Worm (Caenorhabditis elegans): Measurements from ENCODE around the gene F08F8.10.

The F08F8.10 gene

ce11 chrIII:7357356-7357755, at the start of gene F08F8.10:
F08F8.10 (minus strand) TSS chrIII:7357393.
- TF ChIP-seq flt-1 (GFP tag; IDR thresholded peaks at IDR 0.05) (no peak), B0310.2 (tag; optimal IDR thresholded peaks at IDR 0.05) (no peak), tbx-11 (GFP tag; IDR thresholded peaks at IDR 0.05) (no peak), pes-1 (GFP tag; IDR thresholded peaks at IDR 0.05) (no peak), ama-1 (optimal IDR thresholded peaks at IDR 0.05) (no peak), aly-1 (tag; optimal IDR thresholded peaks at IDR 0.05) (no peak), hmg-4 (GFP tag; optimal IDR thresholded peaks at IDR 0.05) (no peak), scrt-1 (GFP tag; IDR thresholded peaks at IDR 0.05) (no peak), ceh-36 (tag; optimal IDR thresholded peaks at IDR 0.05) (no peak), hmbx-1 (tag; optimal IDR thresholded peaks at IDR 0.05) (no peak), sea-1 (GFP tag; conservative IDR thresholded peaks at IDR 0.05) (no peak), tbx-37 (GFP tag; conservative IDR thresholded peaks at IDR 0.05) (no peak), ets-7 (tag; optimal IDR thresholded peaks at IDR 0.05) (no peak), tra-4 (tag; optimal IDR thresholded peaks at IDR 0.05) (no peak), F13C5.2 (tag; optimal IDR thresholded peaks at IDR 0.05) (no peak)

- TF ChIP-seq hmg-4 (GFP tag; optimal IDR thresholded peaks at IDR 0.05) (no peak), ceh-13 (GFP tag; optimal IDR thresholded peaks at IDR 0.05) (no peak), hnd-1 (tag; optimal IDR thresholded peaks at IDR 0.05) (no peak), F13C5.2 (tag; optimal IDR thresholded peaks at IDR 0.05) (no peak), ets-7 (tag; optimal IDR thresholded peaks at IDR 0.05) (no peak), scrt-1 (GFP tag; IDR thresholded peaks at IDR 0.05) (no peak), tbx-37 (GFP tag; conservative IDR thresholded peaks at IDR 0.05) (no peak), ceh-36 (tag; optimal IDR thresholded peaks at IDR 0.05) (no peak), tra-4 (tag; optimal IDR thresholded peaks at IDR 0.05) (no peak), B0310.2 (tag; optimal IDR thresholded peaks at IDR 0.05) (no peak), pes-1 (GFP tag; IDR thresholded peaks at IDR 0.05) (no peak), sea-1 (GFP tag; conservative IDR thresholded peaks at IDR 0.05) (no peak), hmbx-1 (tag; optimal IDR thresholded peaks at IDR 0.05) (no peak), flt-1 (GFP tag; IDR thresholded peaks at IDR 0.05) (no peak), tbx-11 (GFP tag; IDR thresholded peaks at IDR 0.05) (no peak), aly-1 (tag; optimal IDR thresholded peaks at IDR 0.05) (no peak), ama-1 (optimal IDR thresholded peaks at IDR 0.05) (no peak)
These were observed 41.8 kb upstream of the F08F8.10 start for ce11 chrIII:7399004-7399403.

- TF ChIP-seq sea-1 (GFP tag; conservative IDR thresholded peaks at IDR 0.05) (no peak), tra-4 (tag; optimal IDR thresholded peaks at IDR 0.05) (no peak), ets-7 (tag; optimal IDR thresholded peaks at IDR 0.05) (no peak), F13C5.2 (tag; optimal IDR thresholded peaks at IDR 0.05) (no peak), B0310.2 (tag; optimal IDR thresholded peaks at IDR 0.05) (no peak), flt-1 (GFP tag; IDR thresholded peaks at IDR 0.05) (no peak), ceh-13 (GFP tag; optimal IDR thresholded peaks at IDR 0.05) (no peak), hmbx-1 (tag; optimal IDR thresholded peaks at IDR 0.05) (no peak), tbx-37 (GFP tag; conservative IDR thresholded peaks at IDR 0.05) (no peak), aly-1 (tag; optimal IDR thresholded peaks at IDR 0.05) (no peak), tbx-11 (GFP tag; IDR thresholded peaks at IDR 0.05) (no peak), ceh-36 (tag; optimal IDR thresholded peaks at IDR 0.05) (no peak)
These were observed 40.0 kb upstream of the F08F8.10 start for ce11 chrIII:7397196-7397595.

ce11 chrIII:7395354-7395753, 38.2 kb upstream of the F08F8.10 start, which contains the start of gene lgc-50:
lgc-50 (minus strand) TSS chrIII:7395454.
- TF ChIP-seq ceh-13 (GFP tag; optimal IDR thresholded peaks at IDR 0.05) = no peak
- no peak for TF ChIP-seq hmbx-1 (tag; optimal IDR thresholded peaks at IDR 0.05)
- TF ChIP-seq scrt-1 (GFP tag; IDR thresholded peaks at IDR 0.05) = no peak
- TF ChIP-seq aly-1 (tag; optimal IDR thresholded peaks at IDR 0.05) = no peak
- no peak for TF ChIP-seq B0310.2 (tag; optimal IDR thresholded peaks at IDR 0.05)
- TF ChIP-seq ceh-36 (tag; optimal IDR thresholded peaks at IDR 0.05) = no peak
- no peak for TF ChIP-seq pes-1 (GFP tag; IDR thresholded peaks at IDR 0.05)
- no peak for TF ChIP-seq hnd-1 (tag; optimal IDR thresholded peaks at IDR 0.05)
- no peak for TF ChIP-seq F13C5.2 (tag; optimal IDR thresholded peaks at IDR 0.05)
- TF ChIP-seq flt-1 (GFP tag; IDR thresholded peaks at IDR 0.05) = no peak

ce11 chrIII:7387359-7387758, 30.2 kb upstream of the F08F8.10 start:
- no peak for TF ChIP-seq hmg-4 (GFP tag; optimal IDR thresholded peaks at IDR 0.05)
- no peak for TF ChIP-seq hmbx-1 (tag; optimal IDR thresholded peaks at IDR 0.05)
- TF ChIP-seq aly-1 (tag; optimal IDR thresholded peaks at IDR 0.05) = no peak
- no peak for TF ChIP-seq tbx-11 (GFP tag; IDR thresholded peaks at IDR 0.05)
- TF ChIP-seq sea-1 (GFP tag; conservative IDR thresholded peaks at IDR 0.05) = no peak
- no peak for TF ChIP-seq hnd-1 (tag; optimal IDR thresholded peaks at IDR 0.05)
- no peak for TF ChIP-seq ceh-13 (GFP tag; optimal IDR thresholded peaks at IDR 0.05)
- TF ChIP-seq ceh-36 (tag; optimal IDR thresholded peaks at IDR 0.05) = no peak
- no peak for TF ChIP-seq F13C5.2 (tag; optimal IDR thresholded peaks at IDR 0.05)
- no peak for TF ChIP-seq flt-1 (GFP tag; IDR thresholded peaks at IDR 0.05)
- TF ChIP-seq scrt-1 (GFP tag; IDR thresholded peaks at IDR 0.05) = no peak
- TF ChIP-seq ets-7 (tag; optimal IDR thresholded peaks at IDR 0.05) = no peak
- TF ChIP-seq tbx-37 (GFP tag; conservative IDR thresholded peaks at IDR 0.05) = no peak
- no peak for TF ChIP-seq tra-4 (tag; optimal IDR thresholded peaks at IDR 0.05)
- no peak for TF ChIP-seq B0310.2 (tag; optimal IDR thresholded peaks at IDR 0.05)
- no peak for TF ChIP-seq pes-1 (GFP tag; IDR thresholded peaks at IDR 0.05)
- no peak for TF ChIP-seq ama-1 (optimal IDR thresholded peaks at IDR 0.05)

ce11 chrIII:7386539-7386938, 29.3 kb upstream of the F08F8.10 start:
- peak; percentile 44; the same call in 1 of the 2 replicates for TF ChIP-seq pes-1 (GFP tag; IDR thresholded peaks at IDR 0.05)

ce11 chrIII:7385929-7386328, 28.7 kb upstream of the F08F8.10 start, which contains the start of gene trd-1:
trd-1 (plus strand) TSS chrIII:7386229.
- TF ChIP-seq ets-7 (tag; optimal IDR thresholded peaks at IDR 0.05) (no peak), tbx-37 (GFP tag; conservative IDR thresholded peaks at IDR 0.05) (no peak), hnd-1 (tag; optimal IDR thresholded peaks at IDR 0.05) (no peak)

- TF ChIP-seq ets-7 (tag; optimal IDR thresholded peaks at IDR 0.05) = no peak
- TF ChIP-seq tbx-11 (GFP tag; IDR thresholded peaks at IDR 0.05) = no peak
- TF ChIP-seq hmg-4 (GFP tag; optimal IDR thresholded peaks at IDR 0.05) = no peak
- TF ChIP-seq flt-1 (GFP tag; IDR thresholded peaks at IDR 0.05) = no peak
- no peak for TF ChIP-seq ceh-13 (GFP tag; optimal IDR thresholded peaks at IDR 0.05)
- TF ChIP-seq scrt-1 (GFP tag; IDR thresholded peaks at IDR 0.05) = no peak
- no peak for TF ChIP-seq hnd-1 (tag; optimal IDR thresholded peaks at IDR 0.05)
- no peak for TF ChIP-seq B0310.2 (tag; optimal IDR thresholded peaks at IDR 0.05)
- TF ChIP-seq pes-1 (GFP tag; IDR thresholded peaks at IDR 0.05) = no peak
These were observed 26.5 kb upstream of the F08F8.10 start, which contains the start of gene tbp-1 for ce11 chrIII:7383733-7384132. tbp-1 (plus strand) TSS chrIII:7384033.
